Fruit fly (Drosophila melanogaster): ENCODE results near the gene mRpS14.

The mRpS14 gene

dm6 chrX:19496808-19497259 lies 16.8 kb upstream of the mRpS14 start:
- TF ChIP-seq psq (optimal IDR thresholded peaks at IDR 0.05), result no peak
- no peak for TF ChIP-seq EcR (GFP tag; optimal IDR thresholded peaks at IDR 0.05)
- TF ChIP-seq CG8478 (optimal IDR thresholded peaks at IDR 0.05), result no peak
- TF ChIP-seq Dll (optimal IDR thresholded peaks at IDR 0.05), result no peak
- no peak for TF ChIP-seq pan (optimal IDR thresholded peaks at IDR 0.05)
- no peak for TF ChIP-seq usp (GFP tag; optimal IDR thresholded peaks at IDR 0.05)

DNA sequence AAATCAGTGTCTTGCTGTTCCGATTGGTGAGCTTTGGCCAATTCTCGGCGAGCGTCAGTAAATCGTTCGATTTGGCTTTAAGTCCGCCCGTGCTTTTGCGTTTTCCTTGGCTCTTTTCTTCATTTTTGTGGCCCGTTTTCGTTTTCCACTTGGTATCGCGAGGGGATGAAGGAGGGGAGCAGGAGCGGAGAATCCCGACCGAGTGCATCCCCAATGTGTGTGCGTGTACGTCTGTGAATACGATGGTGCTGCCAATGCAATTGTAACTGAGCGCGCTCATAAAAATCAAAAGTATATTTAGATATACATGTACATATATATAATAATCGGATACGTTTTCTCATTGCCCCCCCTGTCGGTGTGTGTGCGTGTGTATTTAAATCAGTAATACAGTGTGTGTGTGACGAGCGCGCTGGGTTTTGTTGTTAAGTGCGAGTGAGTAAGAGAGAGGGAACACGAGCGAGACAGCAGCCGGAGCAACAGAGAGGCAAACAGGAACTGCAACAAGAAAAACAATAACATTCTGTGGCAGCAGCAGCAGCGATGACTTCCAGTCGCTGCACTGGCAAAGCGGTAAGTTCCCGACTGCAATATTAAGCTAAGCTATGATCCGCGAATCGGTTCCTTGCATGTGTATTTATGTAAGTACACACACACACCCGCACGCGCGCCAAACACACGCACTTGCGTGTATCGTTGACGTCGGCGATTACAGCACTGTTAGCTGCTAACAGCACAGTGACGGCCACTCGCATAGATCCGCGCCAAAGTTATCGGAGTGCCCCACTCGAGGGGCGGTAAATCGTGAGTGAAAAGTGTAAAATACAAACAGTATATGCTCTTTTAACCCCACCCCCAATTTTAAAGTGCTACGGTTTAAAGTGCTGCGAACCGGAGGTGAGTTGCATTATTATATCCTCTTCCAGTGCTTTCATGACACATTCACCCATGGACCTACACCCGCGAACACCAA lies 15.9 kb upstream of the mRpS14 start:
- TF ChIP-seq Dll (optimal IDR thresholded peaks at IDR 0.05), result no peak
- TF ChIP-seq CG8478 (optimal IDR thresholded peaks at IDR 0.05), result peak; percentile 92
- no peak for TF ChIP-seq EcR (GFP tag; optimal IDR thresholded peaks at IDR 0.05)
- no peak for TF ChIP-seq psq (optimal IDR thresholded peaks at IDR 0.05)

dm6 chrX:19494830-19495610 lies 15.0 kb upstream of the mRpS14 start, which contains the start of the genes ksh, CG14200 and Pfrx:
TSS of gene ksh (minus strand) at chrX:19494992.
TSS of gene CG14200 (plus strand) at chrX:19495505.
TSS of gene Pfrx (plus strand) at chrX:19495505.
- no peak for TF ChIP-seq psq (optimal IDR thresholded peaks at IDR 0.05)
- no peak for TF ChIP-seq pan (optimal IDR thresholded peaks at IDR 0.05)

DNA sequence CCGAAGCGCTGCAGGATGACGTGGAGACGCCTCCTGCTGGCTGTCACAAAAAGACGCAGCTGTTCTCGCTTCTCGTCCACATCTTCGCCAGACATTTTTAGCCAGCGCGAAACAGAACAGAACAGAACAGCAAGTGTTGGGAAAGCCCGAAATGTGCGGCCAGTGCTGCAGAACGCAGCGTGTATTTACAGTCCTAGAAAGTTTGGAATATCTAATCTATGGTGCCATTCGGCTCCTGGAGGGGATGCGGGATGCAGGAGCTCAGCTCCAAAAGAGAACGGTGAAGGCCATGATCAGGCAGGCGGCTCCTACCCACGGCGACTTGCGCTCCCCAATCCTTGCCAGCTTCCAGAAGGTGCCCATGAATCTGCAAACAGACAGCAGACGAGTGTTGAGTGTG lies 14.2 kb upstream of the mRpS14 start, which contains the start of gene CG12204:
TSS of gene CG12204 (minus strand) at position 117 of the 400 bp plus-strand sequence.
- TF ChIP-seq psq (optimal IDR thresholded peaks at IDR 0.05), result no peak
- no peak for TF ChIP-seq Dll (optimal IDR thresholded peaks at IDR 0.05)
- TF ChIP-seq pan (optimal IDR thresholded peaks at IDR 0.05), result no peak
- no peak for TF ChIP-seq CG8478 (optimal IDR thresholded peaks at IDR 0.05)

DNA sequence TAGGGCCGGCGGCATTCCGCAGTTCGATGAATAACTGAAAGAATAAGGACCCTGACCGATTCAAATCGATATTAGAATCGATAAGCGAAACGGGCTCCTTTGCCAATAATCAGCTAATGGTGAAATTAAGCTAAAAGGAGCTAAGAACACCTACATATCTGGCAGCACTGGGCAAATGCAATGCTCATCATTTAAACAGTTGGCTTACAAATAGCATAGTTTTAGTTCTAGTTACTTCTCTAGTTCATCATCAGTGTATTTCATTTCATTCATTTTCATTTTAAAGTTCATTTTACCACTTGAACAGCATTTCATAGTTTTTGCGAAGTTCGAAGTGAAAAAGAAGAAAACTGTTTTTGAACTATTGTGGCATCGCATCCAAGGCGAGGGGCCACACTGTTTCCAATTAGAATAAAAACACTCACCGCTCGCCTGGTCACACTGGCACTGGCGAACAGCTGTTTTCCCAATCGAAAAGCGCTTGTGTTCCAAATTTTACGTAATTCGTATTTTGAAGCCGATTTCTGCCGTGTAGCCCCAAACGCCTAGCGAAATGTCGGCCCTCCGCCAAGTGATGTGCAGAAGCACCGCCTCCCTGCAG lies 12.0 kb upstream of the mRpS14 start, which contains the start of the genes pcm and ND-18:
TSS of gene pcm (minus strand) at position 28 of the 601 bp plus-strand sequence.
TSS of gene ND-18 (plus strand) at position 438 of the 601 bp plus-strand sequence.
- TF ChIP-seq psq (optimal IDR thresholded peaks at IDR 0.05), result no peak
- TF ChIP-seq CG8478 (optimal IDR thresholded peaks at IDR 0.05), result no peak
- no peak for TF ChIP-seq Dll (optimal IDR thresholded peaks at IDR 0.05)
- no peak for TF ChIP-seq pan (optimal IDR thresholded peaks at IDR 0.05)
- TF ChIP-seq usp (GFP tag; optimal IDR thresholded peaks at IDR 0.05), result no peak
- TF ChIP-seq EcR (GFP tag; optimal IDR thresholded peaks at IDR 0.05), result no peak

dm6 chrX:19485057-19485456 lies 5.0 kb upstream of the mRpS14 start:
- TF ChIP-seq usp (GFP tag; optimal IDR thresholded peaks at IDR 0.05), result no peak
- TF ChIP-seq pan (optimal IDR thresholded peaks at IDR 0.05), result no peak
- no peak for TF ChIP-seq psq (optimal IDR thresholded peaks at IDR 0.05)
- no peak for TF ChIP-seq EcR (GFP tag; optimal IDR thresholded peaks at IDR 0.05)
- TF ChIP-seq Dll (optimal IDR thresholded peaks at IDR 0.05), result no peak
- no peak for TF ChIP-seq CG8478 (optimal IDR thresholded peaks at IDR 0.05)

dm6 chrX:19480544-19481127 lies 598 bp upstream of the mRpS14 start:
- TF ChIP-seq CG8478 (optimal IDR thresholded peaks at IDR 0.05) (no peak), EcR (GFP tag; optimal IDR thresholded peaks at IDR 0.05) (no peak), Dll (optimal IDR thresholded peaks at IDR 0.05) (no peak)

DNA sequence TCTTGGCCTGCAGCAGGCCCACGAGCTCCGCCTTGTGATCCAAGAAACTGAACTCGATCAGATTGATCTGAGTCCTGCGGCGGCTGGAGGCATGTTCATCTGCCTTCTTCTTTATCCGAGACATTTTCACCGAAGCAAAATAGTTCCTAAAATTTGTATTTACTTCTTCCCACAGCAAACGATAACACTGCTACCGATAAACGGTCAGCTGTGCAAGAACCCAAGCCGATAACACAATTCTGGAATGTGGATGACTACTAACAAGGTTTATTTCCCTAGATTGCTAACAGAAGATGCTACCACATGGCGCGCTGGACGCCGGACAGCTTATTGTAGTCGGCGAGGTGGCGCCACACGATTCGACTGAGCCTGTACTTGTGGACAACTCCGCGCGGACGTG lies 904 bp downstream of the mRpS14 start, which contains the start of gene CG32533:
TSS of gene CG32533 (minus strand) at position 278 of the 400 bp plus-strand sequence.
- TF ChIP-seq Dll (optimal IDR thresholded peaks at IDR 0.05) (no peak), EcR (GFP tag; optimal IDR thresholded peaks at IDR 0.05) (no peak), usp (GFP tag; optimal IDR thresholded peaks at IDR 0.05) (no peak), psq (optimal IDR thresholded peaks at IDR 0.05) (no peak), CG8478 (optimal IDR thresholded peaks at IDR 0.05) (no peak), pan (optimal IDR thresholded peaks at IDR 0.05) (no peak)

DNA sequence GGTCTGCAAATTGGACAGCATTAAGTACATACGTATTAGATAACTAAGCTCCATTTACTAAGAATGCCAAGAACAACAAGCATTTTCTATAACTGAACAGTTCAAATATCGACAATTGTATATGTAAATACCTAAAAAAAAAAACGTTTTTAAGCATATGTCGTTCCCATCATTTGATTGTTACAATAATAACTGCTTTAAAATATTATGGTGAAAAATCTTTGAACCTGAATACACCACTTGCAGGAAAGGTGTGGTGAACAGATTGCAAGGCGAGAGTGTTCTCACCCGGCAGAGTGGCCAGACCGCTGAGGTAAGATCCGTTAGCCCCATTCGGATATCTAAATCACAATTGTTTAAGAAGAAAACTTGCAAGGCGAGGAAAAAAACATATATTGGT lies 5.3 kb downstream of the mRpS14 start, which contains the start of gene narya:
TSS of gene narya (plus strand) at position 301 of the 400 bp plus-strand sequence.
- TF ChIP-seq usp (GFP tag; optimal IDR thresholded peaks at IDR 0.05), result no peak
- no peak for TF ChIP-seq CG8478 (optimal IDR thresholded peaks at IDR 0.05)
- no peak for TF ChIP-seq psq (optimal IDR thresholded peaks at IDR 0.05)
- TF ChIP-seq EcR (GFP tag; optimal IDR thresholded peaks at IDR 0.05), result no peak
- no peak for TF ChIP-seq pan (optimal IDR thresholded peaks at IDR 0.05)
- TF ChIP-seq Dll (optimal IDR thresholded peaks at IDR 0.05), result no peak

DNA sequence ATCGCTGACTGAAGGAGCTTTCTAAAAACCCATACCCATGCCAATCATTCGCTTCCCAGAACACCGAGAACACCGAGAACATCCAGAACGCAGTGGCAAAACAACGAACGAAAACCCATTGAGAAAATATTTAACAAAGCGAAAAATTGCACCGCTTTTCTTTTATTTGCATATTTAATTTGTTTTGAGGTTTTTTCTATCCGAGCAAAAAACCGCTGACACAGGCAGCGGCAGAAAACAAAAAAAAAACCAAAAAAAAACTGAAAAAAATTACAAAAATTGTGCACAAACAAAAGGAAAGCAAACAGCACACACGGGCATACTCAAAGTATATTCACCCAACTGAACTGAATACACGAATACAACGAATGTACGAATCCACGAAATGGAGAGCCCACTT lies 18.4 kb downstream of the mRpS14 start:
- no peak for TF ChIP-seq pan (optimal IDR thresholded peaks at IDR 0.05)
- TF ChIP-seq CG8478 (optimal IDR thresholded peaks at IDR 0.05), result no peak
- no peak for TF ChIP-seq psq (optimal IDR thresholded peaks at IDR 0.05)

- no peak for TF ChIP-seq CG8478 (optimal IDR thresholded peaks at IDR 0.05)
- TF ChIP-seq usp (GFP tag; optimal IDR thresholded peaks at IDR 0.05), result no peak
- no peak for TF ChIP-seq psq (optimal IDR thresholded peaks at IDR 0.05)
- no peak for TF ChIP-seq Dll (optimal IDR thresholded peaks at IDR 0.05)
- TF ChIP-seq EcR (GFP tag; optimal IDR thresholded peaks at IDR 0.05), result no peak
- TF ChIP-seq pan (optimal IDR thresholded peaks at IDR 0.05), result no peak
Observed at dm6 chrX:19453138-19453537, 26.9 kb downstream of the mRpS14 start.

Data from whole organism.